Worm (Caenorhabditis elegans) whole organism, mixed stage, embryonic: ENCODE results near the gene srh-269.

Source experiments
- M03D4.4 ChIP-seq: sonication (generic microtip); optimal IDR thresholded peaks from 2 replicates; lab custom pipeline; 2017; ENCODE audit warnings: mild to moderate bottlenecking, missing genetic modification characterization, missing compliant biosample characterization
- bed-3 ChIP-seq: fragments of 200-800 bp; sonication (Bioruptor generic); optimal IDR thresholded peaks from 3 replicates; lab custom pipeline; 2018; ENCODE audit warnings: mild to moderate bottlenecking, missing genetic modification characterization, moderate library complexity, missing compliant biosample characterization
- blmp-1 ChIP-seq: fragments of 150-350 bp; optimal IDR thresholded peaks from 2 replicates; lab custom pipeline; 2014; ENCODE audit warnings: missing biosample characterization, missing genetic modification characterization
- ceh-39 ChIP-seq: fragments of 150-350 bp; optimal IDR thresholded peaks from 2 replicates; lab custom pipeline; 2014; ENCODE audit warnings: missing biosample characterization, missing genetic modification characterization
- ceh-43 ChIP-seq: fragments of 200-800 bp; sonication (Bioruptor generic); optimal IDR thresholded peaks from 2 replicates; lab custom pipeline; 2018; ENCODE audit warnings: mild to moderate bottlenecking, missing genetic modification characterization, moderate library complexity, missing compliant biosample characterization
- ceh-83 ChIP-seq: fragments of 200-800 bp; sonication (Bioruptor generic); optimal IDR thresholded peaks from 2 replicates; lab custom pipeline; 2018; ENCODE audit warnings: mild to moderate bottlenecking, missing genetic modification characterization, missing compliant biosample characterization
- ces-1 ChIP-seq: fragments of 150-350 bp; optimal IDR thresholded peaks from 2 replicates; lab custom pipeline; 2014; ENCODE audit warnings: missing biosample characterization, missing genetic modification reagents, missing genetic modification characterization
- cnd-1 ChIP-seq: fragments of 200-800 bp; sonication (Bioruptor generic); optimal IDR thresholded peaks from 2 replicates; lab custom pipeline; 2018; ENCODE audit warnings: mild to moderate bottlenecking, missing genetic modification characterization, missing compliant biosample characterization
- drap-1 ChIP-seq: fragments of 200-800 bp; sonication (Bioruptor generic); optimal IDR thresholded peaks from 3 replicates; lab custom pipeline; 2018; ENCODE audit warnings: mild to moderate bottlenecking, missing genetic modification characterization, missing compliant biosample characterization
- elt-1 ChIP-seq: sonication (generic microtip); optimal IDR thresholded peaks from 2 replicates; lab custom pipeline; 2017; ENCODE audit warnings: missing genetic modification characterization, mild to moderate bottlenecking, missing compliant biosample characterization, antibody characterized with exemption, moderate library complexity, borderline replicate concordance; ENCODE audit not compliant: insufficient read depth
- elt-3 ChIP-seq: fragments of 150-350 bp; optimal IDR thresholded peaks from 2 replicates; lab custom pipeline; 2014; ENCODE audit warnings: missing biosample characterization, missing genetic modification characterization
- ham-2 ChIP-seq: fragments of 200-800 bp; sonication (Bioruptor generic); optimal IDR thresholded peaks from 2 replicates; lab custom pipeline; 2018; ENCODE audit warnings: mild to moderate bottlenecking, missing genetic modification characterization, missing compliant biosample characterization
- hlh-1 ChIP-seq: fragments of 150-350 bp; optimal IDR thresholded peaks from 2 replicates; lab custom pipeline; 2014; ENCODE audit warnings: missing biosample characterization, missing genetic modification reagents, missing genetic modification characterization
- lin-32 ChIP-seq: fragments of 200-800 bp; sonication (Bioruptor generic); optimal IDR thresholded peaks from 2 replicates; lab custom pipeline; 2018; ENCODE audit warnings: mild to moderate bottlenecking, missing genetic modification characterization, missing compliant biosample characterization
- lsy-2 ChIP-seq: fragments of 150-350 bp; optimal IDR thresholded peaks from 2 replicates; lab custom pipeline; 2014; ENCODE audit warnings: missing biosample characterization, missing genetic modification characterization
- mab-5 ChIP-seq: fragments of 150-350 bp; optimal IDR thresholded peaks from 2 replicates; lab custom pipeline; 2014; ENCODE audit warnings: missing biosample characterization, missing genetic modification characterization
- mep-1 ChIP-seq: fragments of 150-350 bp; optimal IDR thresholded peaks from 2 replicates; lab custom pipeline; 2017; ENCODE audit warnings: missing biosample characterization, missing genetic modification reagents, missing genetic modification characterization, inconsistent platforms
- mls-2 ChIP-seq: sonication (generic microtip); optimal IDR thresholded peaks from 2 replicates; lab custom pipeline; 2016; ENCODE audit warnings: mild to moderate bottlenecking, missing genetic modification characterization, moderate library complexity, missing compliant biosample characterization
- nhr-12 ChIP-seq: fragments of 150-350 bp; optimal IDR thresholded peaks from 2 replicates; lab custom pipeline; 2014; ENCODE audit warnings: missing biosample characterization, missing genetic modification characterization
- nhr-2 ChIP-seq: fragments of 150-350 bp; optimal IDR thresholded peaks from 2 replicates; lab custom pipeline; 2014; ENCODE audit warnings: missing biosample characterization, missing genetic modification characterization
- nhr-237 ChIP-seq: fragments of 150-350 bp; optimal IDR thresholded peaks from 2 replicates; lab custom pipeline; 2014; ENCODE audit warnings: missing biosample characterization, missing genetic modification characterization
- nhr-28 ChIP-seq: fragments of 150-350 bp; optimal IDR thresholded peaks from 2 replicates; lab custom pipeline; 2014; ENCODE audit warnings: missing biosample characterization, missing genetic modification characterization
- nhr-76 ChIP-seq: sonication (generic microtip); optimal IDR thresholded peaks from 2 replicates; lab custom pipeline; 2017; ENCODE audit warnings: missing biosample characterization, missing genetic modification characterization
- pha-4 ChIP-seq: fragments of 150-350 bp; optimal IDR thresholded peaks from 2 replicates; lab custom pipeline; 2018; ENCODE audit warnings: missing biosample characterization, missing genetic modification reagents, missing genetic modification characterization
- sem-2 ChIP-seq: fragments of 200-800 bp; sonication (Bioruptor generic); optimal IDR thresholded peaks from 2 replicates; lab custom pipeline; 2018; ENCODE audit warnings: mild to moderate bottlenecking, missing genetic modification characterization, missing compliant biosample characterization
- snpc-4 ChIP-seq: fragments of 150-350 bp; optimal IDR thresholded peaks from 2 replicates; lab custom pipeline; 2014; ENCODE audit warnings: missing biosample characterization, missing genetic modification characterization
- tbx-8 ChIP-seq: fragments of 200-800 bp; sonication (Bioruptor generic); optimal IDR thresholded peaks from 2 replicates; lab custom pipeline; 2018; ENCODE audit warnings: mild to moderate bottlenecking, missing genetic modification characterization, moderate library complexity, missing compliant biosample characterization
- unc-120 ChIP-seq: sonication (generic microtip); optimal IDR thresholded peaks from 2 replicates; lab custom pipeline; 2017; ENCODE audit warnings: missing genetic modification characterization, missing compliant biosample characterization; ENCODE audit not compliant: poor library complexity, severe bottlenecking
- unc-39 ChIP-seq: fragments of 150-350 bp; optimal IDR thresholded peaks from 2 replicates; lab custom pipeline; 2014; ENCODE audit warnings: missing biosample characterization, missing genetic modification characterization
- unc-62 ChIP-seq: fragments of 150-350 bp; optimal IDR thresholded peaks from 2 replicates; lab custom pipeline; 2014; ENCODE audit warnings: missing biosample characterization, missing genetic modification reagents, missing genetic modification characterization
- zip-8 ChIP-seq: fragments of 150-350 bp; optimal IDR thresholded peaks from 2 replicates; lab custom pipeline; 2014; ENCODE audit warnings: missing biosample characterization, missing genetic modification characterization

Gene srh-269

DNA sequence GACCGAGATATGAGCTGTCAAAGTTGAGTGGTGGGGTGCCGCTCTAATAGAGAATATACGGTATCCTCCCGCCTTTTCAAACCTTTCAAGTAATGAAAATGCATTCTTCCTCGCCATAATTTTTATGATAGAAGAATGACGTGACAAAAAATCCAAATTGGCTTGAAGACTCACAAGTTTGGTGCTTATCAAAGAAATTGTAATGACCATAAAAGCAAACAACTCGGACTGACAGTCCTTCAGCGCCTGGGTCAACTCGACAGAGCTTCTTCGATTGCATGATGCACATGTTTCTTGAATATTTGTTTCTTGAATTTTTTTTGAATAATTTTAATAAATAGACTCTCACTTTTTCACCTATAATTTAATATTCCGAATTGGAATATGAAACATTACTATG lies 13.6 kb upstream of the srh-269 start:
- TF ChIP-seq drap-1 (no peak), nhr-76 (tag; lab: Kevin White, UChicago) (no peak), sem-2 (GFP tag; lab: Kevin White, UChicago) (no peak), hlh-1 (tag; lab: Kevin White, UChicago) (no peak), mep-1 (tag; lab: Kevin White, UChicago) (no peak), nhr-2 (tag; lab: Kevin White, UChicago) (no peak), snpc-4 (tag; lab: Kevin White, UChicago) (no peak), cnd-1 (tag; lab: Kevin White, UChicago) (no peak), blmp-1 (tag; lab: Kevin White, UChicago) (no peak), elt-1 (tag; lab: Kevin White, UChicago) (no peak), lin-32 (GFP tag; lab: Kevin White, UChicago) (no peak), pha-4 (no peak), mls-2 (tag; lab: Kevin White, UChicago) (no peak), nhr-237 (tag; lab: Kevin White, UChicago) (no peak), nhr-12 (tag; lab: Kevin White, UChicago) (no peak), ceh-43 (GFP tag; lab: Kevin White, UChicago) (no peak), ceh-83 (GFP tag; lab: Kevin White, UChicago) (no peak), tbx-8 (GFP tag; lab: Kevin White, UChicago) (no peak)
- TF ChIP-seq, all 35 proteins: peak for 0

- no peak for TF ChIP-seq ceh-43 (GFP tag; lab: Kevin White, UChicago)
- no peak for TF ChIP-seq M03D4.4 (tag; lab: Kevin White, UChicago)
- TF ChIP-seq pha-4, result no peak
- TF ChIP-seq lin-32 (GFP tag; lab: Kevin White, UChicago), result no peak
- no peak for TF ChIP-seq elt-3 (tag; lab: Kevin White, UChicago)
- no peak for TF ChIP-seq drap-1
These were observed 12.5 kb upstream of the srh-269 start for ce11 chrV:16604301-16604700.

DNA sequence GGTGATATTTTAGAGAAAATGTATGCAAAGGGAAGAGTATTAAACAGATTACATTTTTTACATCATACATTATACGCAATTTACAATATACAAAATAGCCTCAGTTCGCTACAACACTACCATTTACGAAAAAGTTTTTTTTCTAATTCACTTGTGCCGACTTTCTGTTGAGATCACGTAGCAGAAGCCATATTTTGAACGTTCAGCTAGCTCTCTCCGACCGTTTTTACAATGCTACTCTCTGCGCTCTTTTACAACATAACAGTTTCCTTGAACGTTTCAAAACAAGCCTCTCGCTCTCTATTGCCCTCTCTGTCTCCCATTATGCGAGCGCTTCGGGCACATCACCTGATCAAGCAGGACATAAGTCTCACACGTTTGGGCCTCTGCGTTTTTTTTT lies 11.3 kb upstream of the srh-269 start, which contains the start of gene T03E6.8:
Gene T03E6.8, minus strand, starts transcription at position 101 of the 400 bp plus-strand sequence.
- TF ChIP-seq cnd-1 (tag; lab: Kevin White, UChicago), result no peak
- TF ChIP-seq nhr-28, result no peak
- no peak for TF ChIP-seq lsy-2 (tag; lab: Kevin White, UChicago)
- no peak for TF ChIP-seq zip-8 (tag; lab: Kevin White, UChicago)
- TF ChIP-seq ces-1 (GFP tag; lab: Kevin White, UChicago), result no peak
- no peak for TF ChIP-seq ceh-39 (tag; lab: Kevin White, UChicago)
- no peak for TF ChIP-seq snpc-4 (tag; lab: Kevin White, UChicago)
- no peak for TF ChIP-seq unc-62 (GFP tag; lab: Kevin White, UChicago)
- TF ChIP-seq pha-4, result no peak
- TF ChIP-seq blmp-1 (tag; lab: Kevin White, UChicago), result no peak
- no peak for TF ChIP-seq elt-3 (tag; lab: Kevin White, UChicago)
- TF ChIP-seq hlh-1 (tag; lab: Kevin White, UChicago), result no peak

DNA sequence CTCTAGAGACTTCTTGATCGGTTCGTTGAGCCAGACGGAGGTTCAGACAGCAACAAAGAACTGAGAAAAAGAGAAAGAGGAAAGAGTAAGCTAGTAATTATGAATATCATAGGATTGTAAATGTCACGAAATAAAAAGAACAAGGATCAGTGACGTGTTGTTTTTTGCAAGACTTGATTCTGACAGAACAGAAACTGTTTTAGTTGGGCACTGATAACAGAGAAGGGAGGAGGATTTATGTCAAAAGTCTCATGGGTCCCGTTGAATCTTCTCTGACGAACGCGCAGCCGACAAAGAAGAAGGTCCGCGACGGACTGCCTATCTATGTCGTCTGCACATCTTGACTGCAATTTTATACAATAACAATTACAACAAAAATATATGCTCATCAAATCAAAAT lies 8.8 kb upstream of the srh-269 start, which contains the start of gene T03E6.9:
Gene T03E6.9, minus strand, starts transcription at position 101 of the 400 bp plus-strand sequence.
- TF ChIP-seq bed-3 (GFP tag; lab: Kevin White, UChicago) (no peak), tbx-8 (GFP tag; lab: Kevin White, UChicago) (no peak), snpc-4 (tag; lab: Kevin White, UChicago) (no peak), unc-39 (tag; lab: Kevin White, UChicago) (no peak), lin-32 (GFP tag; lab: Kevin White, UChicago) (no peak), elt-3 (tag; lab: Kevin White, UChicago) (no peak)

DNA sequence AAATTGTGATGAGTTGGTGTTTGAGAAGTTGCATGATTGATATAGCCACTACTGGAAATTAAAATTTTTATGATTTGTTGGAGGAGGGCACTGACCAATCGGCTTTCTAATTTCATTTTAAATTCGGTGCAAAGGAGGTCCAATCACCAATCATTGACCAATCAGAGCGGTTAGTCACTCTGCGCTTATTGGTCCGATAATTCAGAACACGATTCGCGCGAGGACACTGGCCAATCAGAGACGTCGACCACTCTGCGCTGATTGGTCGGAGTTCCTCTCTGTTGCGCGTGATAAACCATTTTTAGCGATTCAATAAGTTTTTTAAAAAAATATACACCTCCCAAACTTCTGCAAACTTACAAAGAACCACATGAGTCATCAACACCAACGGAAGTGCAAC lies 8.0 kb upstream of the srh-269 start:
- TF ChIP-seq mab-5, result no peak
- no peak for TF ChIP-seq unc-120
- no peak for TF ChIP-seq unc-39 (tag; lab: Kevin White, UChicago)
- no peak for TF ChIP-seq ham-2 (GFP tag; lab: Kevin White, UChicago)
- no peak for TF ChIP-seq snpc-4 (tag; lab: Kevin White, UChicago)
- no peak for TF ChIP-seq mep-1 (tag; lab: Kevin White, UChicago)
- TF ChIP-seq zip-8 (tag; lab: Kevin White, UChicago), result no peak
